Fruit fly (Drosophila melanogaster): Measurements from ENCODE around the gene neur.

neur gene

dm6 chr3R:9033619-9034401 lies 5.5 kb downstream of the neur start (continued):
- TF ChIP-seq CG15336 (GFP tag; IDR thresholded peaks at IDR 0.05) (peak; percentile 83), net (GFP tag; optimal IDR thresholded peaks at IDR 0.05) (peak; percentile 87), CG16779 (tag; optimal IDR thresholded peaks at IDR 0.05) (peak; percentile 82), lz (GFP tag; optimal IDR thresholded peaks at IDR 0.05) (peak; percentile 84), CG32006 (GFP tag; optimal IDR thresholded peaks at IDR 0.05) (peak; percentile 91), ss (GFP tag; optimal IDR thresholded peaks at IDR 0.05) (peak; percentile 80 to 87), cyc (GFP tag; optimal IDR thresholded peaks at IDR 0.05) (peak; percentile 58), CG11294 (GFP tag; IDR thresholded peaks at IDR 0.05) (peak; percentile 50; the same call in 1 of the 2 replicates), Eip93F (GFP tag; optimal IDR thresholded peaks at IDR 0.05) (peak; percentile 69), Met (GFP tag; optimal IDR thresholded peaks at IDR 0.05) (peak; percentile 87)

- TF ChIP-seq CG4318 (GFP tag; optimal IDR thresholded peaks at IDR 0.05): peak; percentile 98
- TF ChIP-seq fd59A (GFP tag; optimal IDR thresholded peaks at IDR 0.05): peak; percentile 98
- peak; percentile 95 for TF ChIP-seq CG8319 (GFP tag; optimal IDR thresholded peaks at IDR 0.05)
- peak; percentile 98 for TF ChIP-seq Gug (GFP tag; IDR thresholded peaks at IDR 0.05)
- TF ChIP-seq CG6792 (GFP tag; optimal IDR thresholded peaks at IDR 0.05): peak; percentile 98
- TF ChIP-seq Eip75B (GFP tag; optimal IDR thresholded peaks at IDR 0.05): peak; percentile 99
- peak; percentile 98 to 99 for TF ChIP-seq ss (GFP tag; optimal IDR thresholded peaks at IDR 0.05)
- TF ChIP-seq achi (GFP tag; optimal IDR thresholded peaks at IDR 0.05): peak; percentile 98
- peak; percentile 100 for TF ChIP-seq CG32006 (GFP tag; optimal IDR thresholded peaks at IDR 0.05)
- TF ChIP-seq svp (GFP tag): peak; percentile 99
- peak; percentile 100 for TF ChIP-seq Eip78C (GFP tag)
- TF ChIP-seq CG11294 (GFP tag; IDR thresholded peaks at IDR 0.05): peak; percentile 97
- peak; percentile 99 for TF ChIP-seq dac (GFP tag; optimal IDR thresholded peaks at IDR 0.05)
- peak; percentile 99 for TF ChIP-seq CG15336 (GFP tag; IDR thresholded peaks at IDR 0.05)
- TF ChIP-seq CG34406 (GFP tag; optimal IDR thresholded peaks at IDR 0.05): peak; percentile 97
- peak; percentile 98 for TF ChIP-seq CG8632 (GFP tag; optimal IDR thresholded peaks at IDR 0.05)
- TF ChIP-seq cyc (GFP tag; optimal IDR thresholded peaks at IDR 0.05): peak; percentile 98
- TF ChIP-seq Sox102F (GFP tag; optimal IDR thresholded peaks at IDR 0.05): peak; percentile 98
- peak; percentile 99 for TF ChIP-seq Hr4 (GFP tag; optimal IDR thresholded peaks at IDR 0.05)
- peak; percentile 99 for TF ChIP-seq Ets96B (tag; optimal IDR thresholded peaks at IDR 0.05)
- peak; percentile 97 for TF ChIP-seq dsx (GFP tag; optimal IDR thresholded peaks at IDR 0.05; ENCODE audit: poor library complexity, severe bottlenecking)
- TF ChIP-seq CG6163 (GFP tag; IDR thresholded peaks at IDR 0.05): peak; percentile 99
- TF ChIP-seq CG31627 (GFP tag; optimal IDR thresholded peaks at IDR 0.05): peak; percentile 97
- TF ChIP-seq fd85E (GFP tag; optimal IDR thresholded peaks at IDR 0.05): peak; percentile 95
- TF ChIP-seq Hr38 (GFP tag; optimal IDR thresholded peaks at IDR 0.05): peak; percentile 93
- TF ChIP-seq net (GFP tag; optimal IDR thresholded peaks at IDR 0.05): peak; percentile 99
- TF ChIP-seq CG3919 (GFP tag; optimal IDR thresholded peaks at IDR 0.05): peak; percentile 99
- peak; percentile 99 for TF ChIP-seq spab (GFP tag; optimal IDR thresholded peaks at IDR 0.05)
- TF ChIP-seq pdm3 (GFP tag; optimal IDR thresholded peaks at IDR 0.05): peak; percentile 99
- peak; percentile 94 for TF ChIP-seq Ets21C (GFP tag; optimal IDR thresholded peaks at IDR 0.05)
- TF ChIP-seq vri (GFP tag; optimal IDR thresholded peaks at IDR 0.05): peak; percentile 97
- TF ChIP-seq Sox15 (GFP tag; optimal IDR thresholded peaks at IDR 0.05): peak; percentile 94
- peak; percentile 99 for TF ChIP-seq Sox14 (GFP tag; optimal IDR thresholded peaks at IDR 0.05)
- peak; percentile 97 for TF ChIP-seq Hr39 (GFP tag; optimal IDR thresholded peaks at IDR 0.05)
- TF ChIP-seq CG9139 (GFP tag; optimal IDR thresholded peaks at IDR 0.05): peak; percentile 97
- peak; percentile 98 for TF ChIP-seq Met (GFP tag; optimal IDR thresholded peaks at IDR 0.05)
- TF ChIP-seq CG6276 (GFP tag; optimal IDR thresholded peaks at IDR 0.05): peak; percentile 99
- peak; percentile 97 for TF ChIP-seq topi (GFP tag; optimal IDR thresholded peaks at IDR 0.05)
- peak; percentile 97 to 99 for TF ChIP-seq salr (GFP tag; optimal IDR thresholded peaks at IDR 0.05)
- peak; percentile 98 for TF ChIP-seq CG11762 (GFP tag; optimal IDR thresholded peaks at IDR 0.05; ENCODE audit: insufficient read depth)
- peak; percentile 99 for TF ChIP-seq CG10669 (GFP tag; optimal IDR thresholded peaks at IDR 0.05)
- peak; percentile 98 for TF ChIP-seq CG6808 (GFP tag; optimal IDR thresholded peaks at IDR 0.05)
- TF ChIP-seq Smox (GFP tag; optimal IDR thresholded peaks at IDR 0.05): peak; percentile 96
These were observed 7.4 kb downstream of the neur start for dm6 chr3R:9031797-9032418.
